Worm (Caenorhabditis elegans): Measurements from ENCODE around the gene H41C03.2.

DNA sequence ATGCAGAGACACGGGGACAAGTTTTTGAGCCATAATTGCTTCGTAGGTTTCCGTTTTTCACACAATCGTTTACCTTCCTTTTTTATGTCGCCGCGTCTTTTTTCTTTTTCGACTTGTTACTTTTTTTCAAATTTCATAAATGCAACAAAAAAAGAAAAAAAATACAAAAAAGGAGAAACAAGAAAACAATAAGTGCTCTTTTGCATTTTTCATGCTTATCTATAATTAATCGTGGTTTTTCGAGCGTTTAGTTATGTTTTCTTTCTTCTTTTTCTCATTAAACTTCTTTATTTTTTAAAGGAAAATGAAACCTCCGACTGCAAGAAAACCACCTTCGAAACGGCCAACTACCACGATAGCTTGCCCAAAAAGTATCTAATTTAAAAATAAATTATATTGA, 44.0 kb upstream of the H41C03.2 start, which contains the start of gene F59G1.4:
- TF ChIP-seq ceh-36 (tag; optimal IDR thresholded peaks at IDR 0.05) (no peak), ama-1 (optimal IDR thresholded peaks at IDR 0.05) (no peak), ets-7 (tag; optimal IDR thresholded peaks at IDR 0.05) (no peak), aly-1 (tag; optimal IDR thresholded peaks at IDR 0.05) (no peak), hmg-4 (GFP tag; optimal IDR thresholded peaks at IDR 0.05) (no peak), flt-1 (GFP tag; IDR thresholded peaks at IDR 0.05) (no peak), hnd-1 (tag; optimal IDR thresholded peaks at IDR 0.05) (no peak), B0310.2 (tag; optimal IDR thresholded peaks at IDR 0.05) (no peak), ceh-13 (GFP tag; optimal IDR thresholded peaks at IDR 0.05) (no peak), tbx-37 (GFP tag; conservative IDR thresholded peaks at IDR 0.05) (no peak)

Measured in whole organism, early embryonic.